2 worm cellular contexts compared by ENCODE assay signal in the genomic region with DNA sequence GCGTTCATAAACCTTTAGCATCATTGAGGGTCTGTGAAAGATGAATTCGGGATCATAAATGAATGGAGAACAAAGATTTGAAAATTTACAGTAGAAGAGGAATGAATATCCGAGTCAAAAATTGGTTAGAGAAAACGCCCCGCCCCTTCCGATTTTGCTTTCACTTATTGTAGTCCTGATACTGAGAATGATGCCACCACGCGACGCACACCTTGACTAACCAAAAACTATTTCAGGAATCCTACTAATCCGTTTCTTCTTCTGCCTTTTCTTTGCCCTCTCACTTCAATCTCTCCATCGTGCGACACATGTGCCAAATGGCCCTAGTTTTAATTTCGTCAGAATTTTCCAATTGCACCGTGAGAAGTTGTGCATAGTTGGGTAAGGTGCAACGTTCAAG.
TF ChIP-seq lines count a peak whose summit lies in the region.

No protein-coding gene starts in this region.

TF ChIP-seq in whole organism, L1 larva, 84 proteins besides CTCF, POLR2A, EP300 and RAD21 (continues in another document):
- TF ChIP-seq ceh-88 (GFP tag; IDR thresholded peaks at IDR 0.05; lab: Robert Waterston, UW): no peak
- no peak for TF ChIP-seq blmp-1 (tag; optimal IDR thresholded peaks at IDR 0.05; lab: Kevin White, UChicago)
- no peak for TF ChIP-seq jun-1 (tag; optimal IDR thresholded peaks at IDR 0.05; lab: Kevin White, UChicago)
- TF ChIP-seq nhr-28 (tag; optimal IDR thresholded peaks at IDR 0.05; lab: Kevin White, UChicago): no peak
- TF ChIP-seq mef-2 (tag; optimal IDR thresholded peaks at IDR 0.05; lab: Kevin White, UChicago): no peak
- TF ChIP-seq ceh-82 (tag; optimal IDR thresholded peaks at IDR 0.05; lab: Kevin White, UChicago): no peak
- no peak for TF ChIP-seq Y116A8C.19 (tag; optimal IDR thresholded peaks at IDR 0.05; lab: Kevin White, UChicago; ENCODE audit: borderline replicate concordance)
- no peak for TF ChIP-seq zag-1 (tag; optimal IDR thresholded peaks at IDR 0.05; lab: Kevin White, UChicago)
- peak; percentile 59 for TF ChIP-seq nhr-47 (tag; optimal IDR thresholded peaks at IDR 0.05; lab: Kevin White, UChicago)
- peak; percentile 87 for TF ChIP-seq fkh-8 (tag; optimal IDR thresholded peaks at IDR 0.05; lab: Kevin White, UChicago)
- no peak for TF ChIP-seq F16B12.6 (tag; optimal IDR thresholded peaks at IDR 0.05; lab: Kevin White, UChicago)
- no peak for TF ChIP-seq lin-15B (tag; optimal IDR thresholded peaks at IDR 0.05; lab: Kevin White, UChicago)
- TF ChIP-seq mep-1 (tag; optimal IDR thresholded peaks at IDR 0.05; lab: Kevin White, UChicago): no peak
- no peak for TF ChIP-seq ces-1 (GFP tag; optimal IDR thresholded peaks at IDR 0.05; lab: Kevin White, UChicago)
- TF ChIP-seq isw-1 (GFP tag; IDR thresholded peaks at IDR 0.05; lab: Robert Waterston, UW): no peak
- TF ChIP-seq efl-3 (GFP tag; optimal IDR thresholded peaks at IDR 0.05; lab: Kevin White, UChicago): no peak
- TF ChIP-seq efl-1 (optimal IDR thresholded peaks at IDR 0.05; lab: Kevin White, UChicago): no peak
- no peak for TF ChIP-seq efl-1 (GFP tag; optimal IDR thresholded peaks at IDR 0.05 in 1 of 2; lab: Kevin White, UChicago)
- no peak for TF ChIP-seq hlh-17 (GFP tag; optimal IDR thresholded peaks at IDR 0.05; lab: Kevin White, UChicago; ENCODE audit: borderline replicate concordance)
- peak; percentile 93 for TF ChIP-seq dsc-1 (tag; optimal IDR thresholded peaks at IDR 0.05; lab: Kevin White, UChicago)
- TF ChIP-seq ets-5 (GFP tag; IDR thresholded peaks at IDR 0.05; lab: Robert Waterston, UW): no peak
- TF ChIP-seq nhr-90 (tag; optimal IDR thresholded peaks at IDR 0.05; lab: Kevin White, UChicago; ENCODE audit: poor library complexity): no peak
- peak; percentile 30 for TF ChIP-seq pax-3 (tag; optimal IDR thresholded peaks at IDR 0.05; lab: Kevin White, UChicago)
- no peak for TF ChIP-seq nhr-77 (tag; optimal IDR thresholded peaks at IDR 0.05; lab: Kevin White, UChicago)
- peak; percentile 61 for TF ChIP-seq sox-4 (tag; optimal IDR thresholded peaks at IDR 0.05; lab: Kevin White, UChicago)
- TF ChIP-seq lin-13 (GFP tag; optimal IDR thresholded peaks at IDR 0.05; lab: Kevin White, UChicago): no peak
- no peak for TF ChIP-seq sup-37 (GFP tag; optimal IDR thresholded peaks at IDR 0.05; lab: Kevin White, UChicago)
- TF ChIP-seq unc-30 (tag; optimal IDR thresholded peaks at IDR 0.05; lab: Kevin White, UChicago): no peak
- TF ChIP-seq nhr-20 (tag; optimal IDR thresholded peaks at IDR 0.05; lab: Kevin White, UChicago): no peak
- no peak for TF ChIP-seq dpl-1 (GFP tag; optimal IDR thresholded peaks at IDR 0.05; lab: Kevin White, UChicago)
- TF ChIP-seq hpl-2 (GFP tag; optimal IDR thresholded peaks at IDR 0.05; lab: Kevin White, UChicago): no peak
- TF ChIP-seq C34B4.2 (tag; optimal IDR thresholded peaks at IDR 0.05; lab: Kevin White, UChicago): no peak
- TF ChIP-seq unc-98 (GFP tag; IDR thresholded peaks at IDR 0.05; lab: Robert Waterston, UW): no peak
- peak; percentile 52 for TF ChIP-seq nhr-71 (tag; optimal IDR thresholded peaks at IDR 0.05; lab: Kevin White, UChicago)
- no peak for TF ChIP-seq nhr-12 (tag; optimal IDR thresholded peaks at IDR 0.05; lab: Kevin White, UChicago)
- TF ChIP-seq fkh-4 (tag; optimal IDR thresholded peaks at IDR 0.05; lab: Kevin White, UChicago; ENCODE audit: borderline replicate concordance): no peak
- no peak for TF ChIP-seq nhr-76 (tag; optimal IDR thresholded peaks at IDR 0.05; lab: Kevin White, UChicago)
- TF ChIP-seq grh-1 (GFP tag; IDR thresholded peaks at IDR 0.05; lab: Robert Waterston, UW): no peak
- no peak for TF ChIP-seq irx-1 (tag; optimal IDR thresholded peaks at IDR 0.05; lab: Kevin White, UChicago)
- no peak for TF ChIP-seq nhr-237 (tag; optimal IDR thresholded peaks at IDR 0.05; lab: Kevin White, UChicago)
- TF ChIP-seq elt-2 (tag; optimal IDR thresholded peaks at IDR 0.05; lab: Kevin White, UChicago): no peak
- TF ChIP-seq mab-9 (GFP tag; IDR thresholded peaks at IDR 0.05; lab: Robert Waterston, UW): no peak
- no peak for TF ChIP-seq sptf-1 (tag; optimal IDR thresholded peaks at IDR 0.05; lab: Kevin White, UChicago)
- TF ChIP-seq C16A3.4 (tag; optimal IDR thresholded peaks at IDR 0.05; lab: Kevin White, UChicago): no peak
- TF ChIP-seq snu-23 (GFP tag; optimal IDR thresholded peaks at IDR 0.05; lab: Kevin White, UChicago): no peak
- TF ChIP-seq nhr-19 (GFP tag; conservative IDR thresholded peaks at IDR 0.05; lab: Robert Waterston, UW): no peak

TF ChIP-seq in whole organism, L4 larva, 104 proteins besides CTCF, POLR2A, EP300 and RAD21:
- TF ChIP-seq F26F4.8 (GFP tag; conservative IDR thresholded peaks at IDR 0.05; lab: Robert Waterston, UW): no peak
- TF ChIP-seq madf-9 (GFP tag; conservative IDR thresholded peaks at IDR 0.05; lab: Robert Waterston, UW): no peak
- peak in 1 of 2 experiments; percentile 79 for TF ChIP-seq unc-62 (GFP tag; optimal IDR thresholded peaks at IDR 0.05 in 1 of 2; lab: Kevin White, UChicago)
- TF ChIP-seq unc-62 (tag; optimal IDR thresholded peaks at IDR 0.05; lab: Kevin White, UChicago): no peak
- no peak for TF ChIP-seq T26A8.4 (GFP tag; IDR thresholded peaks at IDR 0.05; lab: Robert Waterston, UW)
- no peak for TF ChIP-seq zag-1 (tag; optimal IDR thresholded peaks at IDR 0.05; lab: Kevin White, UChicago)
- TF ChIP-seq F37D6.2 (tag; optimal IDR thresholded peaks at IDR 0.05; lab: Kevin White, UChicago): no peak
- TF ChIP-seq aha-1 (tag; lab: Kevin White, UChicago): peak; percentile 36

Comparison
In these comparisons a context has a peak if more than half of its experiments do, and no peak if none do; other contexts are left out.
1. Of the 29 proteins assayed by ChIP-seq in both whole organism, L4 larva and whole organism, L1 larva: peak only in whole organism, L4 larva: aha-1; only in whole organism, L1 larva: none; in both: none; in neither: 27; mixed calls (peak in some experiments, not most) for 1.